Fruit fly (Drosophila melanogaster) whole organism, embryonic: ENCODE results near the gene heph.
A peak's percentile ranks its signal among the peaks of the same experiment; 100 is the strongest.

ENCODE experiments used
- B-H1 ChIP-seq: fragments of 200-800 bp; sonication (Bioruptor generic); IDR thresholded peaks from 3 replicates; pipeline ENCODE4 v1.3.6; 2022; ENCODE audit warnings: missing biosample characterization, missing genetic modification characterization
- BEAF-32 ChIP-seq: fragments of 200-800 bp; sonication (Bioruptor generic); optimal IDR thresholded peaks from 3 replicates; lab custom pipeline; 2017; ENCODE audit warnings: missing biosample characterization, missing genetic modification characterization, mild to moderate bottlenecking, moderate library complexity, missing genetic modification reagents
- CG12659 ChIP-seq: fragments of 200-800 bp; sonication (Bioruptor generic); optimal IDR thresholded peaks from 3 replicates; lab custom pipeline; 2017; ENCODE audit warnings: mild to moderate bottlenecking, missing biosample characterization, missing genetic modification reagents, missing genetic modification characterization
- CG13287 ChIP-seq: fragments of 200-800 bp; sonication (Bioruptor generic); IDR thresholded peaks from 2 replicates; pipeline ENCODE4 v1.3.6; 2022; ENCODE audit warnings: missing biosample characterization, missing genetic modification characterization; ENCODE audit not compliant: partially characterized antibody
- CG1529 ChIP-seq: fragments of 200-800 bp; sonication (Bioruptor generic); optimal IDR thresholded peaks from 3 replicates; lab custom pipeline; 2018; ENCODE audit warnings: missing biosample characterization, missing genetic modification characterization
- CG15696 ChIP-seq: fragments of 200-800 bp; sonication (Bioruptor generic); optimal IDR thresholded peaks from 2 replicates; lab custom pipeline; 2019; ENCODE audit warnings: missing biosample characterization, mild to moderate bottlenecking, missing genetic modification characterization, moderate library complexity
- CG16863 ChIP-seq: fragments of 200-800 bp; sonication (Bioruptor generic); optimal IDR thresholded peaks from 3 replicates; lab custom pipeline; 2016; ENCODE audit warnings: missing biosample characterization, missing genetic modification characterization
- CG1832 ChIP-seq: fragments of 200-800 bp; sonication (Bioruptor generic); optimal IDR thresholded peaks from 2 replicates; lab custom pipeline; 2017; ENCODE audit warnings: missing biosample characterization, mild to moderate bottlenecking, missing genetic modification characterization, inconsistent platforms
- CG2116 ChIP-seq: fragments of 200-800 bp; sonication (Bioruptor generic); optimal IDR thresholded peaks from 3 replicates; lab custom pipeline; 2018; ENCODE audit warnings: missing biosample characterization, mild to moderate bottlenecking, missing genetic modification characterization
- CG2712 ChIP-seq: fragments of 200-800 bp; optimal IDR thresholded peaks from 3 replicates; lab custom pipeline; 2019; ENCODE audit warnings: missing biosample characterization, mild to moderate bottlenecking, missing genetic modification characterization, moderate library complexity
- CG34376 ChIP-seq: fragments of 200-800 bp; sonication (Bioruptor generic); optimal IDR thresholded peaks from 2 replicates; lab custom pipeline; 2018; ENCODE audit warnings: missing biosample characterization, mild to moderate bottlenecking, missing genetic modification characterization
- CG5180 ChIP-seq: fragments of 200-800 bp; sonication (Bioruptor generic); optimal IDR thresholded peaks from 3 replicates; lab custom pipeline; 2017; ENCODE audit warnings: missing biosample characterization, missing genetic modification characterization, mild to moderate bottlenecking, moderate library complexity, missing genetic modification reagents
- CG8478 ChIP-seq: fragments of >200 bp; optimal IDR thresholded peaks from 2 replicates; lab custom pipeline; 2018
- CG8765 ChIP-seq: fragments of 200-800 bp; sonication (Bioruptor generic); IDR thresholded peaks from 2 replicates; pipeline ENCODE4 v1.3.6; 2022; ENCODE audit warnings: missing biosample characterization, missing genetic modification characterization
- CG9437 ChIP-seq: fragments of 200-800 bp; sonication (Bioruptor generic); optimal IDR thresholded peaks from 2 replicates; lab custom pipeline; 2018; ENCODE audit warnings: missing biosample characterization, mild to moderate bottlenecking, missing genetic modification characterization
- CG9797 ChIP-seq: fragments of 200-800 bp; sonication (Bioruptor generic); optimal IDR thresholded peaks from 3 replicates; lab custom pipeline; 2018; ENCODE audit warnings: missing biosample characterization, mild to moderate bottlenecking, missing genetic modification characterization
- Deaf1 ChIP-seq: fragments of 200-800 bp; optimal IDR thresholded peaks from 3 replicates; lab custom pipeline; 2019; ENCODE audit warnings: missing biosample characterization, mild to moderate bottlenecking, missing genetic modification characterization, moderate library complexity
- Dip2 ChIP-seq: fragments of 200-800 bp; sonication (Bioruptor generic); IDR thresholded peaks from 2 replicates; pipeline ENCODE4 v1.3.6; 2022; ENCODE audit warnings: missing biosample characterization, missing genetic modification characterization
- Dll ChIP-seq: fragments of 200-800 bp; sonication (Bioruptor generic); IDR thresholded peaks from 4 replicates; pipeline ENCODE4 v1.3.6; 2022; ENCODE audit warnings: missing biosample characterization, missing genetic modification characterization; ENCODE audit not compliant: partially characterized antibody
- Dp ChIP-seq: fragments of 200-800 bp; sonication (Bioruptor generic); optimal IDR thresholded peaks from 2 replicates; lab custom pipeline; 2018; ENCODE audit warnings: missing biosample characterization, mild to moderate bottlenecking, missing genetic modification characterization, moderate library complexity
- E2f2 ChIP-seq: fragments of 200-800 bp; sonication (Bioruptor generic); IDR thresholded peaks from 2 replicates; pipeline ENCODE4 v1.3.6; 2022; ENCODE audit warnings: missing biosample characterization, missing genetic modification characterization
- Fer2 ChIP-seq: fragments of 200-800 bp; sonication (Bioruptor generic); optimal IDR thresholded peaks from 2 replicates; lab custom pipeline; 2018; ENCODE audit warnings: missing biosample characterization, mild to moderate bottlenecking, missing genetic modification characterization, moderate library complexity
- Hand ChIP-seq: fragments of 200-800 bp; sonication (Bioruptor generic); optimal IDR thresholded peaks from 2 replicates; lab custom pipeline; 2017; ENCODE audit warnings: mild to moderate bottlenecking, missing biosample characterization, missing genetic modification reagents, missing genetic modification characterization
- Hr3 ChIP-seq: fragments of 200-800 bp; sonication (Bioruptor generic); optimal IDR thresholded peaks from 3 replicates; lab custom pipeline; 2016; ENCODE audit warnings: missing biosample characterization, missing genetic modification characterization
- Lhr ChIP-seq: fragments of 200-800 bp; sonication (Bioruptor generic); optimal IDR thresholded peaks from 3 replicates; lab custom pipeline; 2017; ENCODE audit warnings: mild to moderate bottlenecking, missing biosample characterization, missing genetic modification reagents, missing genetic modification characterization
- PHDP ChIP-seq: fragments of 200-800 bp; sonication (Bioruptor generic); optimal IDR thresholded peaks from 3 replicates; lab custom pipeline; 2018; ENCODE audit warnings: missing biosample characterization, mild to moderate bottlenecking, missing genetic modification characterization, moderate library complexity
- Pdp1 ChIP-seq, 2 experiments: fragments of 200-800 bp; sonication (Bioruptor generic); optimal IDR thresholded peaks; 3 replicates each; lab custom pipeline; 2016; ENCODE audit warnings: missing biosample characterization in 2 of 2, missing genetic modification characterization in 2 of 2, mild to moderate bottlenecking in 1 of 2, moderate library complexity in 1 of 2
- Ptx1 ChIP-seq: fragments of 200-800 bp; sonication (Bioruptor generic); IDR thresholded peaks from 2 replicates; pipeline ENCODE4 v1.3.6; 2022; ENCODE audit warnings: missing biosample characterization, missing genetic modification characterization
- Trl ChIP-seq, 3 experiments: fragments of >200 bp in 2 of 3; fragments of 200-800 bp in 1 of 3; sonication (Bioruptor generic) in 1 of 3; optimal IDR thresholded peaks; 2 replicates in 1 of 3; 3 replicates in 2 of 3; lab custom pipeline; 2016 to 2017; ENCODE audit warnings: missing biosample characterization in 1 of 3, missing genetic modification characterization in 1 of 3
- YL-1 ChIP-seq: fragments of 200-800 bp; sonication (Bioruptor generic); optimal IDR thresholded peaks from 3 replicates; lab custom pipeline; 2017; ENCODE audit warnings: missing biosample characterization, mild to moderate bottlenecking, missing genetic modification characterization
- bcd ChIP-seq: fragments of 200-800 bp; sonication (Bioruptor generic); optimal IDR thresholded peaks from 2 replicates; lab custom pipeline; 2017; ENCODE audit warnings: missing biosample characterization, mild to moderate bottlenecking, missing genetic modification characterization
- bigmax ChIP-seq: fragments of 200-800 bp; sonication (Bioruptor generic); optimal IDR thresholded peaks from 2 replicates; lab custom pipeline; 2018; ENCODE audit warnings: missing biosample characterization, mild to moderate bottlenecking, missing genetic modification characterization
- cg ChIP-seq: fragments of 200-800 bp; sonication (Bioruptor generic); optimal IDR thresholded peaks from 3 replicates; lab custom pipeline; 2019; ENCODE audit warnings: missing biosample characterization, mild to moderate bottlenecking, missing genetic modification characterization, moderate library complexity
- chinmo ChIP-seq: fragments of 200-800 bp; sonication (Bioruptor generic); IDR thresholded peaks from 4 replicates; pipeline ENCODE4 v1.3.6; 2022; ENCODE audit warnings: missing biosample characterization, missing genetic modification characterization; ENCODE audit not compliant: partially characterized antibody
- gfzf ChIP-seq: fragments of 200-800 bp; sonication (Bioruptor generic); optimal IDR thresholded peaks from 2 replicates; lab custom pipeline; 2016; ENCODE audit warnings: missing biosample characterization, mild to moderate bottlenecking, missing genetic modification characterization, moderate library complexity
- h ChIP-seq: fragments of >200 bp; optimal IDR thresholded peaks from 2 replicates; lab custom pipeline; 2017
- hth ChIP-seq: fragments of >200 bp; optimal IDR thresholded peaks from 2 replicates; lab custom pipeline; 2017; ENCODE audit warnings: inconsistent platforms
- knrl ChIP-seq: fragments of 200-800 bp; sonication (Bioruptor generic); IDR thresholded peaks from 3 replicates; pipeline ENCODE4 v1.3.6; 2022; ENCODE audit warnings: missing biosample characterization, missing genetic modification characterization; ENCODE audit not compliant: partially characterized antibody
- pnt ChIP-seq: fragments of 200-800 bp; sonication (Bioruptor generic); optimal IDR thresholded peaks from 3 replicates; lab custom pipeline; 2016; ENCODE audit warnings: missing biosample characterization, missing genetic modification characterization
- pzg ChIP-seq: fragments of 200-800 bp; sonication (Bioruptor generic); optimal IDR thresholded peaks from 3 replicates; lab custom pipeline; 2018; ENCODE audit warnings: missing biosample characterization, mild to moderate bottlenecking, missing genetic modification characterization, moderate library complexity
- run ChIP-seq: fragments of 200-800 bp; sonication (Bioruptor generic); optimal IDR thresholded peaks from 3 replicates; lab custom pipeline; 2018; ENCODE audit warnings: missing biosample characterization, mild to moderate bottlenecking, missing genetic modification characterization
- sens ChIP-seq: fragments of 200-800 bp; sonication (Bioruptor generic); peaks from one replicate; lab custom pipeline; 2016; ENCODE audit warnings: missing biosample characterization, missing genetic modification characterization
- seq ChIP-seq: fragments of 200-800 bp; sonication (Bioruptor generic); IDR thresholded peaks from 2 replicates; pipeline ENCODE4 v1.3.6; 2022; ENCODE audit warnings: missing biosample characterization, missing genetic modification characterization
- sqz ChIP-seq: fragments of 200-800 bp; sonication (Bioruptor generic); optimal IDR thresholded peaks from 3 replicates; lab custom pipeline; 2018; ENCODE audit warnings: missing biosample characterization, mild to moderate bottlenecking, missing genetic modification characterization
- trem ChIP-seq: fragments of 200-800 bp; optimal IDR thresholded peaks from 3 replicates; lab custom pipeline; 2019; ENCODE audit warnings: missing biosample characterization, mild to moderate bottlenecking, missing genetic modification characterization, moderate library complexity
- unc-4 ChIP-seq: fragments of 200-800 bp; sonication (Bioruptor generic); IDR thresholded peaks from 2 replicates; pipeline ENCODE4 v1.3.6; 2022; ENCODE audit warnings: missing biosample characterization, missing genetic modification characterization; ENCODE audit not compliant: partially characterized antibody
- vvl ChIP-seq: fragments of 200-800 bp; sonication (Bioruptor generic); IDR thresholded peaks from 2 replicates; pipeline ENCODE4 v1.3.6; 2022; ENCODE audit warnings: missing biosample characterization, missing genetic modification characterization

heph gene

dm6 chr3R:31812117-31812975 is 203.0 kb downstream of the heph start, which contains the start of the genes FeCH and RhoGAP100F (continued):
- TF ChIP-seq unc-4: 0 out of 2 replicates have a peak, but pooled peaks have one; percentile 26
- TF ChIP-seq Lhr (GFP tag; lab: Kevin White, UChicago): peak; percentile 54
- TF ChIP-seq hth: no peak
- TF ChIP-seq seq (GFP tag; lab: Robert Waterston, UW): peak; percentile 53; the same call in 1 of the 2 replicates
- peak; percentile 35; the same call in 1 of the 2 replicates for TF ChIP-seq CG13287 (GFP tag; lab: Robert Waterston, UW)
- TF ChIP-seq pnt (GFP tag; lab: Kevin White, UChicago): no peak
- no peak for TF ChIP-seq h
- TF ChIP-seq run: no peak
- TF ChIP-seq Pdp1 (GFP tag; optimal IDR thresholded peaks at IDR 0.05; lab: Kevin White, UChicago): peak in 1 of 2 experiments; percentile 96
- TF ChIP-seq BEAF-32: peak; percentile 24
- no peak for TF ChIP-seq Ptx1 (GFP tag; lab: Robert Waterston, UW)
- peak; percentile 29 for TF ChIP-seq sens (GFP tag; lab: Kevin White, UChicago)
- no peak for TF ChIP-seq bigmax
- TF ChIP-seq CG5180 (GFP tag; lab: Kevin White, UChicago): peak; percentile 41
- TF ChIP-seq CG16863 (GFP tag; lab: Kevin White, UChicago): no peak
- TF ChIP-seq chinmo (GFP tag; lab: Robert Waterston, UW): peak; percentile 73; the same call in 1 of the 4 replicates
- TF ChIP-seq Deaf1 (tag; lab: Kevin White, UChicago): peak; percentile 37
- TF ChIP-seq CG9437 (GFP tag; lab: Kevin White, UChicago): peak; percentile 20
- no peak for TF ChIP-seq CG15696
- no peak for TF ChIP-seq PHDP (tag; lab: Kevin White, UChicago)
- peak; percentile 5 for TF ChIP-seq Hand (GFP tag; lab: Kevin White, UChicago)
- TF ChIP-seq cg: peak; percentile 56
- TF ChIP-seq Fer2 (tag; lab: Kevin White, UChicago): no peak
- peak; percentile 43 for TF ChIP-seq trem (tag; lab: Kevin White, UChicago)
- TF ChIP-seq CG2712: peak; percentile 3
- TF ChIP-seq E2f2 (GFP tag; lab: Robert Waterston, UW): peak; percentile 64
- TF ChIP-seq gfzf (GFP tag; lab: Kevin White, UChicago): peak; percentile 81
- TF ChIP-seq B-H1 (GFP tag; lab: Robert Waterston, UW): no peak
- TF ChIP-seq Hr3 (GFP tag; lab: Kevin White, UChicago): peak; percentile 49
- TF ChIP-seq CG2116 (GFP tag; lab: Kevin White, UChicago): peak; percentile 32
- TF ChIP-seq knrl (GFP tag; lab: Robert Waterston, UW): peak; percentile 40; the same call in 1 of the 3 replicates
- no peak for TF ChIP-seq CG34376 (GFP tag; lab: Kevin White, UChicago)
- TF ChIP-seq Trl (optimal IDR thresholded peaks at IDR 0.05; lab: Kevin White, UChicago): peak in 1 of 2 experiments; percentile 41
- no peak for TF ChIP-seq Trl (GFP tag; optimal IDR thresholded peaks at IDR 0.05; lab: Kevin White, UChicago)
- peak; percentile 21 for TF ChIP-seq YL-1 (GFP tag; lab: Kevin White, UChicago)
- TF ChIP-seq Dll: 0 out of 4 replicates have a peak, but pooled peaks have one; percentile 32
- TF ChIP-seq bcd (GFP tag; lab: Kevin White, UChicago): no peak
- TF ChIP-seq Dp: peak; percentile 51
- TF ChIP-seq CG9797 (GFP tag; lab: Kevin White, UChicago): peak; percentile 64
- TF ChIP-seq vvl (GFP tag; lab: Robert Waterston, UW): no peak; the same call in 1 of the 2 replicates
- TF ChIP-seq Dip2 (GFP tag; lab: Robert Waterston, UW): peak; percentile 87
- no peak for TF ChIP-seq CG1529
- peak; percentile 60 for TF ChIP-seq pzg (GFP tag; lab: Kevin White, UChicago)
- peak; percentile 52 for TF ChIP-seq sqz (GFP tag; lab: Kevin White, UChicago)
- TF ChIP-seq CG8478 (lab: Kevin White, UChicago): no peak
- peak; percentile 49 for TF ChIP-seq CG12659 (GFP tag; lab: Kevin White, UChicago)
- TF ChIP-seq CG8765 (GFP tag; lab: Robert Waterston, UW): no peak
- TF ChIP-seq CG1832 (GFP tag; lab: Kevin White, UChicago): peak; percentile 36
